Worm (Caenorhabditis elegans) whole organism, L2 larva: Measurements from ENCODE around the gene cnnm-5.
"Not testable (repeated sequence)": the region's sequence is repeated elsewhere in the genome, so short reads cannot be mapped to it uniquely, and the experiment has no call there.

Experiments used
- C34F6.9 ChIP-seq: fragments of 150-350 bp; optimal IDR thresholded peaks from 2 replicates; lab custom pipeline; 2014; ENCODE audit warnings: missing biosample characterization, missing genetic modification characterization
- F13H6.1 ChIP-seq: sonication (generic microtip); optimal IDR thresholded peaks from 2 replicates; lab custom pipeline; 2016; ENCODE audit warnings: missing genetic modification characterization, missing compliant biosample characterization
- ZK546.5 ChIP-seq: sonication (generic microtip); optimal IDR thresholded peaks from 2 replicates; lab custom pipeline; 2017; ENCODE audit warnings: missing biosample characterization, missing genetic modification characterization
- aly-2 ChIP-seq: fragments of 150-350 bp; optimal IDR thresholded peaks from 2 replicates; lab custom pipeline; 2014; ENCODE audit warnings: missing biosample characterization, missing genetic modification characterization
- ama-1 ChIP-seq: fragments of 150-350 bp; optimal IDR thresholded peaks from 2 replicates; lab custom pipeline; 2018; ENCODE audit warnings: inconsistent platforms
- blmp-1 ChIP-seq: sonication (generic microtip); optimal IDR thresholded peaks from 2 replicates; lab custom pipeline; 2017; ENCODE audit warnings: missing genetic modification characterization, mild to moderate bottlenecking, missing compliant biosample characterization, antibody characterized with exemption, moderate library complexity; ENCODE audit not compliant: insufficient read depth
- ceh-82 ChIP-seq: fragments of 150-350 bp; optimal IDR thresholded peaks from 2 replicates; lab custom pipeline; 2014; ENCODE audit warnings: missing biosample characterization, missing genetic modification characterization
- crh-2 ChIP-seq: sonication (generic microtip); optimal IDR thresholded peaks from 2 replicates; lab custom pipeline; 2017; ENCODE audit warnings: missing biosample characterization, missing genetic modification characterization
- egl-27 ChIP-seq: sonication (generic microtip); optimal IDR thresholded peaks from 3 replicates; lab custom pipeline; 2017; ENCODE audit warnings: missing biosample characterization, missing genetic modification reagents, missing genetic modification characterization
- fos-1 ChIP-seq: fragments of 150-350 bp; optimal IDR thresholded peaks from 2 replicates; lab custom pipeline; 2014; ENCODE audit warnings: missing biosample characterization, missing genetic modification characterization
- lin-39 ChIP-seq: fragments of 150-350 bp; optimal IDR thresholded peaks from 2 replicates; lab custom pipeline; 2014; ENCODE audit warnings: missing biosample characterization, missing genetic modification reagents, missing genetic modification characterization
- lsy-2 ChIP-seq, 2 experiments: fragments of 150-350 bp in 1 of 2; sonication (generic microtip) in 1 of 2; optimal IDR thresholded peaks; 2 replicates each; lab custom pipeline; 2014 to 2017; ENCODE audit warnings: missing biosample characterization in 2 of 2, missing genetic modification characterization in 2 of 2
- mab-5 ChIP-seq: fragments of 150-350 bp; optimal IDR thresholded peaks from 2 replicates; lab custom pipeline; 2014; ENCODE audit warnings: missing biosample characterization, missing genetic modification characterization
- mbf-1 ChIP-seq: sonication (generic microtip); optimal IDR thresholded peaks from 2 replicates; lab custom pipeline; 2017; ENCODE audit warnings: missing biosample characterization, missing genetic modification characterization
- nhr-10 ChIP-seq: sonication (generic microtip); optimal IDR thresholded peaks from 2 replicates; lab custom pipeline; 2017; ENCODE audit warnings: missing biosample characterization, missing genetic modification characterization
- nhr-11 ChIP-seq: fragments of 150-350 bp; optimal IDR thresholded peaks from 2 replicates; lab custom pipeline; 2014; ENCODE audit warnings: missing biosample characterization, missing genetic modification characterization
- nhr-23 ChIP-seq: fragments of 150-350 bp; optimal IDR thresholded peaks from 2 replicates; lab custom pipeline; 2014; ENCODE audit warnings: missing biosample characterization, missing genetic modification reagents, missing genetic modification characterization
- nhr-237 ChIP-seq: fragments of 150-350 bp; optimal IDR thresholded peaks from 2 replicates; lab custom pipeline; 2014; ENCODE audit warnings: missing biosample characterization, missing genetic modification characterization
- nhr-77 ChIP-seq: fragments of 150-350 bp; optimal IDR thresholded peaks from 2 replicates; lab custom pipeline; 2014; ENCODE audit warnings: missing biosample characterization, missing genetic modification characterization
- peb-1 ChIP-seq: fragments of 150-350 bp; optimal IDR thresholded peaks from 2 replicates; lab custom pipeline; 2014; ENCODE audit warnings: missing biosample characterization, missing genetic modification characterization
- skn-1 ChIP-seq: sonication (generic microtip); optimal IDR thresholded peaks from 2 replicates; lab custom pipeline; 2017; ENCODE audit warnings: missing biosample characterization, missing genetic modification characterization
- sma-3 ChIP-seq: sonication (generic microtip); optimal IDR thresholded peaks from 2 replicates; lab custom pipeline; 2016; ENCODE audit warnings: missing genetic modification reagents, missing genetic modification characterization, missing compliant biosample characterization
- sma-9 ChIP-seq, 2 experiments: fragments of 150-350 bp in 1 of 2; sonication (generic microtip) in 1 of 2; optimal IDR thresholded peaks; 2 replicates each; lab custom pipeline; 2014 to 2016; ENCODE audit warnings: missing genetic modification characterization in 2 of 2, mild to moderate bottlenecking in 1 of 2, missing biosample characterization in 1 of 2, missing compliant biosample characterization in 1 of 2, missing genetic modification reagents in 1 of 2, moderate library complexity in 1 of 2
- snpc-4 ChIP-seq: fragments of 150-350 bp; optimal IDR thresholded peaks from 2 replicates; lab custom pipeline; 2014; ENCODE audit warnings: missing biosample characterization, missing genetic modification characterization
- unc-55 ChIP-seq: fragments of 150-350 bp; sonication (generic microtip); optimal IDR thresholded peaks from 3 replicates; lab custom pipeline; 2014; ENCODE audit warnings: missing biosample characterization, missing genetic modification reagents, missing genetic modification characterization
- unc-62 ChIP-seq: fragments of 150-350 bp; optimal IDR thresholded peaks from 2 replicates; lab custom pipeline; 2014; ENCODE audit warnings: missing biosample characterization, missing genetic modification reagents, missing genetic modification characterization
- zag-1 ChIP-seq: fragments of 150-350 bp; optimal IDR thresholded peaks from 2 replicates; lab custom pipeline; 2014; ENCODE audit warnings: missing biosample characterization, missing genetic modification characterization
- ztf-11 ChIP-seq: sonication (generic microtip); optimal IDR thresholded peaks from 2 replicates; lab custom pipeline; 2017; ENCODE audit warnings: missing biosample characterization, missing genetic modification characterization

Gene cnnm-5

DNA sequence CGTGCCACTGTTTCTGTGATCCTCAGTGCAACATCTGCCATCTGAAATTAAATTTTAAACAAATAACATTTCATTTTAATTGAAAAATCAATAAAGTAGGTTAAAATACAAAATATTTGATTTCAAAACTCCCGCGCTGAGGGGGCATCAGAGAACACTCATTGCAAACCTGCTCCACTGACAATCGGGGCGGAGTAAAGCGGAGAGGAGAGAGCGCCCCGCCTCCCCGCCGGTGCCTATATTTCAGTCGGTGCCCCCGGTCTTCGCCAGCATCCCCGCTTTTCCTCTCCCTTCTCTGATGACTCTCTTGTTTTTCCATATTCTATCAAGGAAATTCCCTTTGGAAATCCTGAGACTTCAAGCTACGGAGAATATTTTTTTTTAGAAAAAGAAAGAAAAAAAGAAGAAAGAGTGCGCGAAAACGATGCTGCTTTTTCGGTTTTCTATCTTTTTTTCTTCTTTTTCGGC is 33.9 kb upstream of the cnnm-5 start, which contains the start of gene brc-1 (continued):
- TF ChIP-seq snpc-4 (tag; lab: Kevin White, UChicago), result peak; percentile 68
- TF ChIP-seq nhr-77 (tag; lab: Kevin White, UChicago), result no peak
- TF ChIP-seq fos-1, result peak; percentile 82
- peak; percentile 32 for TF ChIP-seq nhr-10 (tag; lab: Kevin White, UChicago)
- TF ChIP-seq ztf-11 (tag; lab: Kevin White, UChicago), result no peak
- no peak for TF ChIP-seq skn-1 (tag; lab: Kevin White, UChicago)
- TF ChIP-seq unc-62 (GFP tag; lab: Kevin White, UChicago), result no peak
- TF ChIP-seq, all 48 proteins: peak for 30

ce11 chrIII:3858003-3858402 is 29.0 kb upstream of the cnnm-5 start:
- peak; percentile 58 for TF ChIP-seq sma-9 (GFP tag; optimal IDR thresholded peaks at IDR 0.05; lab: Kevin White, UChicago)
- TF ChIP-seq sma-9 (tag; optimal IDR thresholded peaks at IDR 0.05; lab: Kevin White, UChicago), result not testable (repeated sequence)

ce11 chrIII:3857007-3857406 is 28.0 kb upstream of the cnnm-5 start:
- TF ChIP-seq lsy-2 (tag; optimal IDR thresholded peaks at IDR 0.05; lab: Kevin White, UChicago) (peak; percentile 72 to 95), sma-3 (GFP tag; lab: Kevin White, UChicago) (peak; percentile 72), F13H6.1 (peak; percentile 31), unc-55 (GFP tag; lab: Kevin White, UChicago) (peak; percentile 4)
- TF ChIP-seq, all 48 proteins: peak for 4; not testable (repeated sequence) for 44

DNA sequence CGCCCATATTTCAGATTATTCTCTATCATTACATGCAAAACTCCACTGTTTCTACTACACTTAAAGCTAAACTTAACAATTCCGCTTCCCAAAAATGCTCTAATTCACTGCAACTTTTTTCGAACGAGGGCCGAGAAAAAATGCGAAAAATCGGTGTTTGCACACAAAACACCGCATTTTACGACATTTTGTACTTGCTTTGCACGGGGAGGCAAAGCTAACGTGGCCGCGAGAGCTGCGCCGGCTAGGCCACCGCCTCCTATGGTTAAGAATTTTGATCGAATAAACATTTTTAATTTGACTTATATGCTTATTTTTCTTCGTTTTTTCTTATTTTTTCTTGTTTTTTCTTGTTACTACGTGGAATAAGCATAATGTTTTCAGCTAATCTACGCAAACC is 25.9 kb upstream of the cnnm-5 start:
- TF ChIP-seq C34F6.9 (tag; lab: Kevin White, UChicago), result peak; percentile 27
- TF ChIP-seq lsy-2 (tag; optimal IDR thresholded peaks at IDR 0.05; lab: Kevin White, UChicago), result peak; percentile 66 to 87
- TF ChIP-seq sma-9 (GFP tag; optimal IDR thresholded peaks at IDR 0.05; lab: Kevin White, UChicago), result peak; percentile 50
- not testable (repeated sequence) for TF ChIP-seq sma-9 (tag; optimal IDR thresholded peaks at IDR 0.05; lab: Kevin White, UChicago)
- peak; percentile 7 for TF ChIP-seq F13H6.1
- peak; percentile 14 for TF ChIP-seq sma-3 (GFP tag; lab: Kevin White, UChicago)

- TF ChIP-seq lsy-2 (tag; optimal IDR thresholded peaks at IDR 0.05; lab: Kevin White, UChicago), result peak in 1 of 2 experiments; percentile 9
Observed at ce11 chrIII:3852030-3852579, 23.1 kb upstream of the cnnm-5 start, which contains the start of gene cyp-25A4. TSS of gene cyp-25A4 (minus strand) at chrIII:3852080.

DNA sequence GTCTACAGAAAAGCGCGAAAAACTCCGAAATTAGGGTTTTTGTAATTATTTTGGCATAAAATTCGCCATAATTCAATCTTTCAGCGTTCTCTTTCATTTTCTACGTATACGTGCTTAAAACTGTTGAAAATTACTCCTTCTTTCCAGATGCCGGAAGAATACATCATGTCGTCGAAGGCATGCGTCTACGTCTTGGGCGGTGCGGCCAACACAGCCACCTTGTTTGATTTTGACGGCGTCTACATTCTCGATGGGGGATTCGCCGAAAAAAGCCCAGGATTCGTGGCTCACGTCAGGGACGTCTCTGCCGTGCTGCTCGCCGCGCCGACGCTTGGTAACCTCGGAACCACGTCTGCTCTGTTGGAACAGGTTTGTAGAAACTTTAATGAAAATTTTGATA is 15.7 kb upstream of the cnnm-5 start, which contains the start of gene maph-1.3:
Gene maph-1.3, plus strand, starts transcription at position 148 of the 400 bp plus-strand sequence.
- TF ChIP-seq ama-1 (lab: Kevin White, UChicago); ceh-82 (tag; lab: Kevin White, UChicago); nhr-237: not testable (repeated sequence)

DNA sequence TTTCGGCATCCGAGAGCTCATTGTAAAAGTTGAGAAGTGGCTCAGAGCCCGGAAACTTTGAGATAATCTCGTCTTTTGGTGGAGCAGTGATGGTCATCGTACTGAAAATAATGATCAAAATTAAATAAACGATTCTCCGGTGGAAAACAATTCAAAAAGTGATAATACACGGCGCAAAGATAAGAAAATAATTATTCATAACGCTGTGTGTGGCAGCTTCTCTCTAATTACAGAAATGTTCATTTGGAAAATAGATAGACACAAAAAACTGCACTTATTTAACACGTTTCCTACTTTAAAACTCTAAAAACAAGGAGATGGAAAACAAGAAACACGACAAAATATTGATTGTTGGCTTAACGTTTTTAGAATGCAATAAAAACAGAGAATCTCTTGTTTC is 14.5 kb upstream of the cnnm-5 start, which contains the start of gene C36A4.4:
Gene C36A4.4, minus strand, starts transcription at position 101 of the 400 bp plus-strand sequence.
- not testable (repeated sequence) for TF ChIP-seq blmp-1, aly-2, ztf-11 (tag; lab: Kevin White, UChicago)

ce11 chrIII:3840279-3840678 is 11.3 kb upstream of the cnnm-5 start, which contains the start of gene C36A4.11:
TSS of gene C36A4.11 (plus strand) at chrIII:3840579.
- TF ChIP-seq crh-2 (tag; lab: Kevin White, UChicago); unc-55 (GFP tag; lab: Kevin White, UChicago); blmp-1 (tag; lab: Kevin White, UChicago): not testable (repeated sequence)

DNA sequence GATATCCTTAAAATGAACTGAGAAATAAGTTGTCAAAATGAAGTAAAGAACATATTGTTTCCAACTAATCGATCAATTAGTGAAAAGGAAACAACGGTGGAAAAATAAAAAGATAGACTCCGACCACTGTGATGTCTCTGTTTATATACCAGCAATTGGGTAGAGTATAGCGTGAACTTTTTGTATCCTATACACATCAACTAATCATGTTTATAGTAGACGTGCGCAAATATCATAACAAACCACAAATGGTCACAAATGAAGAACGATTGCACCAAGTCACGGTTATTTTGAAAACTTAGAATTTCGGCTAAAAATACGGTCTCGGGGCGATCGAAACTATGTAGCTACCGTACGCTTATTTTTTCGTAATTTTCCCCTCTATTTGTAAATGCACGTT is 10.6 kb upstream of the cnnm-5 start, which contains the start of gene cyp-25A3:
Gene cyp-25A3, minus strand, starts transcription at position 101 of the 400 bp plus-strand sequence.
- TF ChIP-seq fos-1, result no peak
- TF ChIP-seq unc-62 (GFP tag; lab: Kevin White, UChicago), result no peak
- TF ChIP-seq nhr-11 (tag; lab: Kevin White, UChicago), result no peak
- TF ChIP-seq F13H6.1, result no peak
- no peak for TF ChIP-seq nhr-23 (tag; lab: Kevin White, UChicago)
- TF ChIP-seq peb-1 (tag; lab: Kevin White, UChicago), result no peak
- no peak for TF ChIP-seq ZK546.5 (tag; lab: Kevin White, UChicago)
- TF ChIP-seq ceh-82 (tag; lab: Kevin White, UChicago), result no peak
- TF ChIP-seq mab-5 (tag; lab: Kevin White, UChicago), result no peak
- TF ChIP-seq egl-27 (tag; lab: Kevin White, UChicago), result no peak
- TF ChIP-seq zag-1 (tag; lab: Kevin White, UChicago), result no peak
- no peak for TF ChIP-seq blmp-1 (tag; lab: Kevin White, UChicago)
- no peak for TF ChIP-seq lin-39 (tag; lab: Kevin White, UChicago)
- no peak for TF ChIP-seq mbf-1 (tag; lab: Kevin White, UChicago)
